Worm (Caenorhabditis elegans): ENCODE data around the gene alh-13.

The alh-13 gene

ce11 chrX:12781712-12782444 is at the start of gene alh-13 (continued):
- TF ChIP-seq lin-1 (GFP tag; IDR thresholded peaks at IDR 0.05) (no peak), Y105C5A.15 (GFP tag; IDR thresholded peaks at IDR 0.05) (no peak), mdt-29 (GFP tag; IDR thresholded peaks at IDR 0.05) (no peak), Y5F2A.4 (GFP tag; optimal IDR thresholded peaks at IDR 0.05) (no peak), nhr-77 (tag; optimal IDR thresholded peaks at IDR 0.05) (no peak), T26A8.4 (GFP tag; IDR thresholded peaks at IDR 0.05) (no peak), ctbp-1 (GFP tag; IDR thresholded peaks at IDR 0.05) (no peak), dpl-1 (GFP tag; optimal IDR thresholded peaks at IDR 0.05) (no peak), F49E8.2 (tag; optimal IDR thresholded peaks at IDR 0.05; ENCODE audit: borderline replicate concordance) (no peak), unc-39 (tag; optimal IDR thresholded peaks at IDR 0.05) (no peak), arid-1 (GFP tag; conservative IDR thresholded peaks at IDR 0.05) (no peak), lin-13 (GFP tag; optimal IDR thresholded peaks at IDR 0.05) (no peak), gei-8 (GFP tag; optimal IDR thresholded peaks at IDR 0.05) (no peak), F37D6.2 (tag; optimal IDR thresholded peaks at IDR 0.05) (no peak), nhr-6 (tag; optimal IDR thresholded peaks at IDR 0.05) (no peak), ceh-44 (GFP tag; IDR thresholded peaks at IDR 0.05) (no peak), dve-1 (tag; optimal IDR thresholded peaks at IDR 0.05; ENCODE audit: insufficient read depth) (peak; percentile 42), ceh-28 (tag; optimal IDR thresholded peaks at IDR 0.05) (no peak), lin-15B (tag; optimal IDR thresholded peaks at IDR 0.05) (no peak), ces-1 (GFP tag; optimal IDR thresholded peaks at IDR 0.05) (no peak), unc-130 (GFP tag; optimal IDR thresholded peaks at IDR 0.05) (no peak), ztf-7 (tag; optimal IDR thresholded peaks at IDR 0.05) (no peak), hlh-11 (tag; optimal IDR thresholded peaks at IDR 0.05) (peak; percentile 76), sdz-12 (GFP tag; optimal IDR thresholded peaks at IDR 0.05) (no peak), tra-1 (GFP tag; IDR thresholded peaks at IDR 0.05) (0 out of 2 replicates have a peak, but pooled peaks have one; percentile 19), dmd-9 (GFP tag; IDR thresholded peaks at IDR 0.05) (no peak), R02D3.7 (tag; optimal IDR thresholded peaks at IDR 0.05) (no peak), mdl-1 (tag; optimal IDR thresholded peaks at IDR 0.05) (peak in 1 of 2 experiments; percentile 40), lsy-2 (tag; optimal IDR thresholded peaks at IDR 0.05) (no peak), fkh-10 (GFP tag; optimal IDR thresholded peaks at IDR 0.05) (no peak), ceh-62 (tag; optimal IDR thresholded peaks at IDR 0.05) (no peak), hmg-1.1 (GFP tag; IDR thresholded peaks at IDR 0.05) (no peak), zip-11 (GFP tag; IDR thresholded peaks at IDR 0.05) (no peak)

DNA sequence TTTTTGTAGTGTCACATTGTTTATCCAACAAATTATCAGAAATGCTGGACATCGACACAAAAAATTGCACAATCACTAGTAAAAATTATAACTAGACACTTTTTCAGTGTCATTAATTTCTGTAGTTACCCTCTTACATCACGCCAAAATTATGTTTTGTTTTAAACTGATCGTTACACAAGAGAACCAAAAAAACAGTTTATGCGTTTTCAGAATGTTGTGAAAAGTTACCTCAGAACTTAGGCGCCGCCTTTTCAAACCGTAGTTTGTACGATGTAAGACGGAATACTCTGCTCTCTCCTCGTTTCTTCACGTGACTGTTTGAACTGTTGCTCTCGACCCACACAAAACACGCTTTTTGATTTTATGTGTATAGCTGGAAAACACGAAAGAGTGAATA is 43.7 kb upstream of the alh-13 start, which contains the start of gene pgp-13:
Gene pgp-13, plus strand, starts transcription at position 301 of the 400 bp plus-strand sequence.
- peak; percentile 12 for TF ChIP-seq aha-1 (tag)
- 0 out of 2 replicates have a peak, but pooled peaks have one; percentile 27 for TF ChIP-seq dmd-6 (GFP tag; IDR thresholded peaks at IDR 0.05)
- no peak for TF ChIP-seq nhr-6 (tag; optimal IDR thresholded peaks at IDR 0.05)
- peak; percentile 31 for TF ChIP-seq nhr-28 (tag; optimal IDR thresholded peaks at IDR 0.05)
- TF ChIP-seq hlh-30 (tag; optimal IDR thresholded peaks at IDR 0.05; ENCODE audit: insufficient read depth), result no peak

DNA sequence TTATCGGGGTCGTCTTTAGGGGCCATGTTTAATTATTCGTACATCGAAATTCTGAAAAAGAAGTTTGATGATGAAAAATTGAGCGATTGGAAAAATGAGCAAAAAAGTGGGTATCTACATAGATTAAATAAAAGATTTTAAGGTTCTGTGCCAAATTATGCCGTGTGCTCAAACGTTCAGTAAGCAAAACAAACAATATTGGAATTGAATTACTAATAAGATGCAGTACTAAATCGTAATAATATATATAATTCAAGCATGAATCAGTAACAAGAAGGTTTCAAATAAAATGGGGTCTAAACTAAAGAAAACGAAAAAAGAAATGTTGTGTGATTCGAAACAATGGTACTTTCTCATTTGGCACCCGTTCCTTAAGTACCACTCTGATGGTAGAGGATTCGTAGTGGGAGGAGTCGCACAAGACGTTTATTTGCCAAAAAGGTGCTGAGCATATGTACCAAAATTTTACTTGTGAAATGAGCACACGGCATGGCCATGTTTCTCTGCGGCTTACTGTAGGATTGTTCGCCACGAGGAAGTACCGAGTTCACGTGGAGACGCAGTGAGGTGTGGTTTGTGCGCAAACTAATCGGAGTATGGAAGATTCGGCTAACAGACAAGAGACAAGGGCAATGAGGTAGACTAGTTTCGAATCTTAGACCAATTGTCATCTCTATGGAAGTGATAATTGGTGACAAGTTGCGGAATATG is 32.5 kb upstream of the alh-13 start, which contains the start of gene pgp-14:
Gene pgp-14, minus strand, starts transcription at position 51 of the 711 bp plus-strand sequence.
- TF ChIP-seq egl-43 (GFP tag; IDR thresholded peaks at IDR 0.05) (0 out of 2 replicates have a peak, but pooled peaks have one; percentile 27), spr-3 (GFP tag; optimal IDR thresholded peaks at IDR 0.05) (no peak)
